Fruit fly (Drosophila melanogaster): ENCODE data around the gene sty.

- no peak for TF ChIP-seq psq (optimal IDR thresholded peaks at IDR 0.05)
- peak in 1 of 2 experiments; percentile 94 for TF ChIP-seq EcR (GFP tag; optimal IDR thresholded peaks at IDR 0.05)
- TF ChIP-seq usp (GFP tag; optimal IDR thresholded peaks at IDR 0.05), result no peak
- TF ChIP-seq Dll (optimal IDR thresholded peaks at IDR 0.05), result no peak
- TF ChIP-seq CG8478 (optimal IDR thresholded peaks at IDR 0.05), result no peak
- no peak for TF ChIP-seq pan (optimal IDR thresholded peaks at IDR 0.05)
Observed at dm6 chr3L:3393951-3394834, 30.5 kb downstream of the sty start.
